Fruit fly (Drosophila melanogaster): Measurements from ENCODE around the gene pros.

- TF ChIP-seq ttk (optimal IDR thresholded peaks at IDR 0.05) (no peak), h (optimal IDR thresholded peaks at IDR 0.05) (no peak)
These were observed 46.9 kb downstream of the pros start for dm6 chr3R:11375142-11375541.
